Worm (Caenorhabditis elegans) whole organism, young adult: Measurements from ENCODE around the gene F43G6.16.
A peak's percentile ranks its signal among the peaks of the same experiment; 100 is the strongest.

Source experiments
- B0019.2 ChIP-seq: fragments of 200-800 bp; sonication (Bioruptor generic); conservative IDR thresholded peaks from 2 replicates; pipeline ENCODE4 v1.3.6; 2022; ENCODE audit warnings: missing genetic modification reagents, missing genetic modification characterization, missing compliant biosample characterization
- B0261.1 ChIP-seq: sonication (generic microtip); optimal IDR thresholded peaks from 2 replicates; lab custom pipeline; 2016; ENCODE audit warnings: mild to moderate bottlenecking, missing genetic modification characterization, moderate library complexity, missing compliant biosample characterization
- B0336.3 ChIP-seq: fragments of 200-800 bp; sonication (Bioruptor generic); IDR thresholded peaks from 2 replicates; pipeline ENCODE4 v1.3.6; 2022; ENCODE audit warnings: missing genetic modification characterization, missing compliant biosample characterization
- C06A6.2 ChIP-seq: fragments of 200-800 bp; sonication (Bioruptor generic); conservative IDR thresholded peaks from 2 replicates; pipeline ENCODE4 v1.3.6; 2022; ENCODE audit warnings: missing genetic modification characterization, missing compliant biosample characterization
- F23B12.7 ChIP-seq: sonication (generic microtip); optimal IDR thresholded peaks from 2 replicates; lab custom pipeline; 2017; ENCODE audit warnings: missing genetic modification characterization, mild to moderate bottlenecking, missing compliant biosample characterization, antibody characterized with exemption, moderate library complexity; ENCODE audit not compliant: insufficient read depth
- F33H1.4 ChIP-seq: fragments of 200-800 bp; sonication (Bioruptor generic); IDR thresholded peaks from 2 replicates; pipeline ENCODE4 v1.3.6; 2022; ENCODE audit warnings: missing genetic modification reagents, missing genetic modification characterization, missing compliant biosample characterization
- K12H6.12 ChIP-seq: fragments of 200-800 bp; sonication (Bioruptor generic); optimal IDR thresholded peaks from 2 replicates; lab custom pipeline; 2018; ENCODE audit warnings: mild to moderate bottlenecking, missing genetic modification characterization, missing compliant biosample characterization
- T07F8.4 ChIP-seq: sonication (generic microtip); optimal IDR thresholded peaks from 2 replicates; lab custom pipeline; 2016; ENCODE audit warnings: mild to moderate bottlenecking, missing genetic modification characterization, moderate library complexity, missing compliant biosample characterization
- aptf-2 ChIP-seq: fragments of 200-800 bp; sonication (Bioruptor generic); conservative IDR thresholded peaks from 2 replicates; pipeline ENCODE4 v1.3.6; 2022; ENCODE audit warnings: missing genetic modification reagents, missing genetic modification characterization, missing compliant biosample characterization
- atf-7 ChIP-seq: sonication (generic microtip); optimal IDR thresholded peaks from 2 replicates; lab custom pipeline; 2017; ENCODE audit warnings: mild to moderate bottlenecking, missing genetic modification characterization, missing compliant biosample characterization
- bed-1 ChIP-seq: fragments of 200-800 bp; sonication (Bioruptor generic); IDR thresholded peaks from 2 replicates; pipeline ENCODE4 v1.3.6; 2022; ENCODE audit warnings: missing genetic modification reagents, missing genetic modification characterization, missing compliant biosample characterization
- cebp-1 ChIP-seq, 2 experiments: fragments of 200-800 bp in 1 of 2; sonication (Bioruptor generic) in 1 of 2; sonication (generic microtip) in 1 of 2; IDR thresholded peaks in 1 of 2; optimal IDR thresholded peaks in 1 of 2; 2 replicates each; pipeline versions ENCODE4 v1.3.6 to Lab custom; 2017 to 2022; ENCODE audit warnings: missing compliant biosample characterization in 2 of 2, missing genetic modification characterization in 2 of 2, mild to moderate bottlenecking in 1 of 2, missing genetic modification reagents in 1 of 2, moderate library complexity in 1 of 2
- ceh-100 ChIP-seq: fragments of 200-800 bp; sonication (Bioruptor generic); IDR thresholded peaks from 2 replicates; pipeline ENCODE4 v1.3.6; 2022; ENCODE audit warnings: missing genetic modification reagents, missing genetic modification characterization, missing compliant biosample characterization
- ceh-40 ChIP-seq: fragments of 200-800 bp; sonication (Bioruptor generic); IDR thresholded peaks from 2 replicates; pipeline ENCODE4 v1.3.6; 2022; ENCODE audit warnings: missing genetic modification characterization, missing compliant biosample characterization
- dox-1 ChIP-seq: fragments of 200-800 bp; sonication (Bioruptor generic); IDR thresholded peaks from 2 replicates; pipeline ENCODE4 v1.3.6; 2022; ENCODE audit warnings: missing genetic modification reagents, missing genetic modification characterization, missing compliant biosample characterization
- dpff-1 ChIP-seq: sonication (generic microtip); optimal IDR thresholded peaks from 2 replicates; lab custom pipeline; 2017; ENCODE audit warnings: mild to moderate bottlenecking, missing genetic modification characterization, missing compliant biosample characterization
- egl-44 ChIP-seq: fragments of 200-800 bp; sonication (Bioruptor generic); IDR thresholded peaks from 2 replicates; pipeline ENCODE4 v1.3.6; 2022; ENCODE audit warnings: missing genetic modification reagents, missing genetic modification characterization, missing compliant biosample characterization
- gei-17 ChIP-seq: fragments of 200-800 bp; sonication (Bioruptor generic); optimal IDR thresholded peaks from 2 replicates; lab custom pipeline; 2018; ENCODE audit warnings: mild to moderate bottlenecking, missing genetic modification characterization, missing compliant biosample characterization
- hlh-12 ChIP-seq: sonication (generic microtip); optimal IDR thresholded peaks from 2 replicates; lab custom pipeline; 2016; ENCODE audit warnings: missing genetic modification characterization, missing compliant biosample characterization
- hlh-26 ChIP-seq: fragments of 200-800 bp; sonication (Bioruptor generic); conservative IDR thresholded peaks from 2 replicates; pipeline ENCODE4 v1.3.6; 2022; ENCODE audit warnings: missing genetic modification reagents, missing genetic modification characterization, missing compliant biosample characterization
- hrde-1 ChIP-seq: sonication (generic microtip); optimal IDR thresholded peaks from 2 replicates; lab custom pipeline; 2016; ENCODE audit warnings: missing genetic modification characterization, mild to moderate bottlenecking, missing compliant biosample characterization, moderate library complexity, missing genotype, missing genetic modification reagents, borderline replicate concordance
- hsf-1 ChIP-seq: fragments of 200-800 bp; sonication (Bioruptor generic); IDR thresholded peaks from 2 replicates; pipeline ENCODE4 v1.3.6; 2022; ENCODE audit warnings: missing genetic modification reagents, missing genetic modification characterization, missing compliant biosample characterization
- lag-1 ChIP-seq: fragments of 200-800 bp; sonication (Bioruptor generic); IDR thresholded peaks from 2 replicates; pipeline ENCODE4 v1.3.6; 2022; ENCODE audit warnings: missing genetic modification reagents, missing genetic modification characterization, missing compliant biosample characterization
- lin-35 ChIP-seq, 3 experiments: fragments of 150-350 bp in 2 of 3; sonication (generic microtip) in 1 of 3; optimal IDR thresholded peaks; 2 replicates each; lab custom pipeline; 2014 to 2018; ENCODE audit warnings: missing biosample characterization in 3 of 3, missing genetic modification characterization in 3 of 3, missing genetic modification reagents in 3 of 3
- lin-54 ChIP-seq: fragments of 200-800 bp; sonication (Bioruptor generic); optimal IDR thresholded peaks from 2 replicates; lab custom pipeline; 2018; ENCODE audit warnings: mild to moderate bottlenecking, missing genetic modification characterization, missing compliant biosample characterization
- lsl-1 ChIP-seq: fragments of 200-800 bp; sonication (Bioruptor generic); optimal IDR thresholded peaks from 2 replicates; lab custom pipeline; 2018; ENCODE audit warnings: mild to moderate bottlenecking, missing genetic modification characterization, moderate library complexity, missing compliant biosample characterization
- madf-10 ChIP-seq: sonication (generic microtip); optimal IDR thresholded peaks from 2 replicates; lab custom pipeline; 2016; ENCODE audit warnings: mild to moderate bottlenecking, missing genetic modification characterization, missing compliant biosample characterization
- madf-8 ChIP-seq: fragments of 200-800 bp; sonication (Bioruptor generic); conservative IDR thresholded peaks from 2 replicates; pipeline ENCODE4 v1.3.6; 2022; ENCODE audit warnings: missing genetic modification reagents, missing genetic modification characterization, missing compliant biosample characterization
- mcd-1 ChIP-seq: fragments of 200-800 bp; sonication (Bioruptor generic); IDR thresholded peaks from 2 replicates; pipeline ENCODE4 v1.3.6; 2022; ENCODE audit warnings: missing genetic modification reagents, missing genetic modification characterization, missing compliant biosample characterization
- mel-28 ChIP-seq: sonication (generic microtip); optimal IDR thresholded peaks from 2 replicates; lab custom pipeline; 2016; ENCODE audit warnings: borderline replicate concordance, mild to moderate bottlenecking, missing genetic modification characterization, missing compliant biosample characterization
- mes-4 ChIP-seq: sonication (generic microtip); optimal IDR thresholded peaks from 2 replicates; lab custom pipeline; 2016; ENCODE audit warnings: missing genotype, missing genetic modification characterization, missing compliant biosample characterization
- mxl-1 ChIP-seq: sonication (generic microtip); optimal IDR thresholded peaks from 2 replicates; lab custom pipeline; 2016; ENCODE audit warnings: missing genetic modification characterization, missing compliant biosample characterization
- nhr-27 ChIP-seq: fragments of 200-800 bp; sonication (Bioruptor generic); optimal IDR thresholded peaks from 2 replicates; lab custom pipeline; 2018; ENCODE audit warnings: mild to moderate bottlenecking, missing genetic modification characterization, moderate library complexity, missing compliant biosample characterization
- nhr-80 ChIP-seq: sonication (generic microtip); optimal IDR thresholded peaks from 2 replicates; lab custom pipeline; 2016; ENCODE audit warnings: missing genetic modification characterization, missing compliant biosample characterization
- pbrm-1 ChIP-seq: fragments of 200-800 bp; sonication (Bioruptor generic); IDR thresholded peaks from 2 replicates; pipeline ENCODE4 v1.3.6; 2022; ENCODE audit warnings: missing genetic modification reagents, missing genetic modification characterization, missing compliant biosample characterization
- rec-8 ChIP-seq, 2 experiments: sonication (generic microtip); optimal IDR thresholded peaks; 2 replicates each; lab custom pipeline; 2016; ENCODE audit warnings: mild to moderate bottlenecking in 2 of 2, missing genetic modification characterization in 2 of 2, missing genetic modification reagents in 2 of 2, missing genotype in 2 of 2, missing biosample characterization in 1 of 2, missing compliant biosample characterization in 1 of 2, moderate library complexity in 1 of 2
- sdz-38 ChIP-seq: sonication (generic microtip); optimal IDR thresholded peaks from 2 replicates; lab custom pipeline; 2016; ENCODE audit warnings: missing genotype, missing genetic modification characterization, missing compliant biosample characterization
- snpc-1.3 ChIP-seq: sonication (generic microtip); optimal IDR thresholded peaks from 2 replicates; lab custom pipeline; 2017; ENCODE audit warnings: missing genetic modification characterization, mild to moderate bottlenecking, missing compliant biosample characterization, antibody characterized with exemption, moderate library complexity, missing genotype, missing genetic modification reagents; ENCODE audit not compliant: insufficient read depth
- snpc-4 ChIP-seq, 5 experiments: fragments of 150-350 bp in 1 of 5; sonication (generic microtip) in 4 of 5; optimal IDR thresholded peaks; 2 replicates each; lab custom pipeline; 2014 to 2018; ENCODE audit warnings: missing genetic modification characterization in 5 of 5, missing biosample characterization in 3 of 5, antibody characterized with exemption in 2 of 5, mild to moderate bottlenecking in 2 of 5, missing compliant biosample characterization in 2 of 5, missing genotype in 2 of 5, moderate library complexity in 2 of 5, missing genetic modification reagents in 1 of 5
- unc-130 ChIP-seq: sonication (generic microtip); optimal IDR thresholded peaks from 2 replicates; lab custom pipeline; 2016; ENCODE audit warnings: missing genetic modification reagents, missing genetic modification characterization, missing compliant biosample characterization
- unc-62 ChIP-seq: fragments of 150-350 bp; optimal IDR thresholded peaks from 2 replicates; lab custom pipeline; 2014; ENCODE audit warnings: missing biosample characterization, missing genetic modification reagents, missing genetic modification characterization
- xnd-1 ChIP-seq: sonication (generic microtip); optimal IDR thresholded peaks from 2 replicates; lab custom pipeline; 2016; ENCODE audit warnings: missing genotype, missing genetic modification reagents, missing genetic modification characterization, missing compliant biosample characterization
- zfh-2 ChIP-seq: fragments of 200-800 bp; sonication (Bioruptor generic); conservative IDR thresholded peaks from 2 replicates; pipeline ENCODE4 v1.3.6; 2022; ENCODE audit warnings: missing genetic modification reagents, missing genetic modification characterization, missing compliant biosample characterization
- ztf-18 ChIP-seq: sonication (generic microtip); optimal IDR thresholded peaks from 2 replicates; lab custom pipeline; 2016; ENCODE audit warnings: missing genotype, mild to moderate bottlenecking, missing genetic modification characterization, missing compliant biosample characterization
- ztf-22 ChIP-seq: fragments of 200-800 bp; sonication (Bioruptor generic); optimal IDR thresholded peaks from 2 replicates; lab custom pipeline; 2018; ENCODE audit warnings: mild to moderate bottlenecking, missing genetic modification characterization, moderate library complexity, missing compliant biosample characterization
- ztf-25 ChIP-seq: fragments of 200-800 bp; sonication (Bioruptor generic); IDR thresholded peaks from 2 replicates; pipeline ENCODE4 v1.3.6; 2022; ENCODE audit warnings: missing genetic modification reagents, missing genetic modification characterization, missing compliant biosample characterization

F43G6.16 gene

DNA sequence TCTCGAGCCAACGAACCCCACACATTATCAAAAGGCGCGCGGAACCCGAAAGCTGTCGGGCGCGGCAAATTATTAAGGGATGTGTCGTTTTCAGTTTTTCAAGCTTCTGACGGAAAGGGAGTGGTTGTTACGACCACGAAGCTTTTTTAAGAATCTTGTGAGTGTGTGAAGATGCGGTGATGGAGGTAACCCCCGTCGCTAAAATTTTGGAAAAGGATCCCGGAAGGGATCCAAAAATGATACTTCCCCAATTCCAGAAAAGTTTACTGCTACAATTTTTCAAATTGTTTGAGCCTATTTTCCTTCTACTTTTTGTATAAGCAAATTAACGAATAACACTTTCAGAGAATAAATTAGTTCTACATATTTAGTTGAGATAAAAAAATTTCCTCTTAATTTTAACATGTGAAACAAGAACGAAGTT lies 25.7 kb downstream of the F43G6.16 start (continued):
- TF ChIP-seq mcd-1 (GFP tag; lab: Robert Waterston, UW) (peak; percentile 33; the same call in 1 of the 2 replicates), F23B12.7 (tag; lab: Kevin White, UChicago) (no peak), ceh-40 (GFP tag; lab: Robert Waterston, UW) (peak; percentile 73; the same call in 1 of the 2 replicates), rec-8 (tag; optimal IDR thresholded peaks at IDR 0.05; lab: Kevin White, UChicago) (no peak), lin-54 (peak; percentile 62), ztf-18 (tag; lab: Kevin White, UChicago) (peak; percentile 59), aptf-2 (GFP tag; lab: Robert Waterston, UW) (no peak), hlh-26 (GFP tag; lab: Robert Waterston, UW) (no peak), cebp-1 (GFP tag; IDR thresholded peaks at IDR 0.05; lab: Robert Waterston, UW) (0 out of 2 replicates have a peak, but pooled peaks have one; percentile 9), cebp-1 (tag; optimal IDR thresholded peaks at IDR 0.05; lab: Kevin White, UChicago) (peak; percentile 42), B0261.1 (tag; lab: Kevin White, UChicago) (no peak), unc-130 (no peak), madf-8 (no peak), ceh-100 (GFP tag; lab: Robert Waterston, UW) (0 out of 2 replicates have a peak, but pooled peaks have one; percentile 55), madf-10 (peak; percentile 23), bed-1 (no peak), pbrm-1 (GFP tag; lab: Robert Waterston, UW) (no peak), unc-62 (GFP tag; lab: Kevin White, UChicago) (no peak), snpc-4 (GFP tag; optimal IDR thresholded peaks at IDR 0.05; lab: Kevin White, UChicago) (peak; percentile 78), snpc-4 (tag; optimal IDR thresholded peaks at IDR 0.05; lab: Kevin White, UChicago) (peak; percentile 72 to 92 (median 90)), lsl-1 (GFP tag; lab: Kevin White, UChicago) (peak; percentile 44), atf-7 (tag; lab: Kevin White, UChicago) (no peak), mxl-1 (tag; lab: Kevin White, UChicago) (peak; percentile 47), hlh-12 (tag; lab: Kevin White, UChicago) (no peak), egl-44 (peak; percentile 33; the same call in 1 of the 2 replicates), dpff-1 (tag; lab: Kevin White, UChicago) (no peak), xnd-1 (tag; lab: Kevin White, UChicago) (peak; percentile 18), zfh-2 (GFP tag; lab: Robert Waterston, UW) (peak; percentile 45; the same call in 1 of the 2 replicates), K12H6.12 (tag; lab: Kevin White, UChicago) (peak; percentile 50), mel-28 (tag; lab: Kevin White, UChicago) (no peak), T07F8.4 (peak; percentile 3), ztf-25 (GFP tag; lab: Robert Waterston, UW) (no peak), nhr-80 (tag; lab: Kevin White, UChicago) (peak; percentile 46), mes-4 (tag; lab: Kevin White, UChicago) (no peak), sdz-38 (tag; lab: Kevin White, UChicago) (no peak), hsf-1 (GFP tag; lab: Robert Waterston, UW) (0 out of 2 replicates have a peak, but pooled peaks have one; percentile 14), nhr-27 (tag; lab: Kevin White, UChicago) (no peak), gei-17 (GFP tag; lab: Kevin White, UChicago) (peak; percentile 15), B0019.2 (no peak), lag-1 (GFP tag; lab: Robert Waterston, UW) (no peak), ztf-22 (peak; percentile 24), snpc-1.3 (tag; lab: Kevin White, UChicago) (no peak), lin-35 (GFP tag; optimal IDR thresholded peaks at IDR 0.05; lab: Kevin White, UChicago) (peak in 1 of 3 experiments; percentile 7), F33H1.4 (GFP tag; lab: Robert Waterston, UW) (no peak), hrde-1 (tag; lab: Kevin White, UChicago) (no peak), B0336.3 (GFP tag; lab: Robert Waterston, UW) (peak; percentile 60), dox-1 (GFP tag; lab: Robert Waterston, UW) (peak; percentile 77), C06A6.2 (GFP tag; lab: Robert Waterston, UW) (peak; percentile 55; the same call in 1 of the 2 replicates)
